ENCODE assay signal across 3 worm cellular contexts in the genomic region with DNA sequence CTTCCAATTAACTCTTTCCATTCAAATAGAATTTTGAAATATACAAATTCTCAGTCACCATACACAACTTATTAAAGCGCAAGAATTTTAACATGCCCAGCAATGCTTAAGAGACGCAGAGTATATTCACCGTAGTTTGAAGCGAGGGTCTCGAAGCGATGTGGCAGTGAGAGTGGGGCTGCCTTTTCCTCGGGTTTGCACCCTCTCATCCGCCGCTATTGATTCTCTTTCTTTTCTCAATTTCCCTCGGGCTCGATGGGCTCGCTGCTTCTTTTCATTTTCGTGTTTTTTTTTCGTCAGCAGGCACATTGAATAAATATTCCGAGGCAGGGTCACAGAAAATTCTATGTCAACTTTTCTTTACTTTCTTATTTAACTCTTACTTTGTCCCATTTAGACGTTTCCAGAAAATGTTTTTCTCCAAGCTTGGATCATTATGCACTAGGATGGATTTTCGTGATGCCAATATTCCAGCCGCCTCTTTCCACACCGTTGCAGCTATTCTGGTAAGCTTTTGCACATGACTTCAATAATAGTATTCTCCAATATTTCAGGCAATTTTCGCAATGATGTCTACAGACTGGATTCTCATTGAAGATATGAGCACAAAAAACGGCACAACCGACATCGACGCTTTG.
TF ChIP-seq lines count a peak whose summit lies in the region.

A gene (plus strand): TSS at position 408 of the 638 bp plus-strand sequence.

TF ChIP-seq in whole organism, L2 larva, 48 proteins besides CTCF, POLR2A, EP300 and RAD21 (continued from another document):
- no peak for TF ChIP-seq alr-1 (tag; optimal IDR thresholded peaks at IDR 0.05; lab: Kevin White, UChicago)
- TF ChIP-seq lsy-2 (tag; optimal IDR thresholded peaks at IDR 0.05; lab: Kevin White, UChicago): peak; percentile 94 to 98
- TF ChIP-seq lin-13 (GFP tag; optimal IDR thresholded peaks at IDR 0.05; lab: Kevin White, UChicago): peak; percentile 86
- peak; percentile 60 for TF ChIP-seq mab-5 (tag; optimal IDR thresholded peaks at IDR 0.05; lab: Kevin White, UChicago)
- TF ChIP-seq nhr-129 (tag; optimal IDR thresholded peaks at IDR 0.05; lab: Kevin White, UChicago): peak; percentile 78
- peak; percentile 61 for TF ChIP-seq gmeb-1 (tag; optimal IDR thresholded peaks at IDR 0.05; lab: Kevin White, UChicago)
- TF ChIP-seq C34F6.9 (tag; optimal IDR thresholded peaks at IDR 0.05; lab: Kevin White, UChicago): peak; percentile 74
- TF ChIP-seq Y55F3AM.14 (GFP tag; optimal IDR thresholded peaks at IDR 0.05; lab: Kevin White, UChicago): no peak
- no peak for TF ChIP-seq skn-1 (tag; optimal IDR thresholded peaks at IDR 0.05; lab: Kevin White, UChicago)
- TF ChIP-seq nhr-25 (tag; optimal IDR thresholded peaks at IDR 0.05; lab: Kevin White, UChicago): peak; percentile 55
- TF ChIP-seq zag-1 (tag; optimal IDR thresholded peaks at IDR 0.05; lab: Kevin White, UChicago): peak; percentile 61
- no peak for TF ChIP-seq R02D3.7 (tag; optimal IDR thresholded peaks at IDR 0.05; lab: Kevin White, UChicago)
- TF ChIP-seq nhr-77 (tag; optimal IDR thresholded peaks at IDR 0.05; lab: Kevin White, UChicago): no peak
- TF ChIP-seq lin-11 (tag; optimal IDR thresholded peaks at IDR 0.05; lab: Kevin White, UChicago): peak; percentile 59
- TF ChIP-seq sem-4 (tag; optimal IDR thresholded peaks at IDR 0.05; lab: Kevin White, UChicago): peak; percentile 77

TF ChIP-seq in whole organism, L4 larva, 104 proteins besides CTCF, POLR2A, EP300 and RAD21 (continued from another document):
- TF ChIP-seq hlh-30 (tag; optimal IDR thresholded peaks at IDR 0.05; lab: Kevin White, UChicago; ENCODE audit: insufficient read depth) (peak; percentile 88), nhr-77 (tag; optimal IDR thresholded peaks at IDR 0.05; lab: Kevin White, UChicago) (peak; percentile 15), zag-1 (tag; optimal IDR thresholded peaks at IDR 0.05; lab: Kevin White, UChicago) (no peak), nhr-42 (GFP tag; IDR thresholded peaks at IDR 0.05; lab: Robert Waterston, UW) (no peak), nhr-48 (tag; optimal IDR thresholded peaks at IDR 0.05; lab: Kevin White, UChicago) (peak; percentile 9), nhr-11 (tag; optimal IDR thresholded peaks at IDR 0.05; lab: Kevin White, UChicago) (peak; percentile 46), dmd-6 (GFP tag; IDR thresholded peaks at IDR 0.05; lab: Robert Waterston, UW) (0 out of 2 replicates have a peak, but pooled peaks have one; percentile 17), nhr-111 (GFP tag; optimal IDR thresholded peaks at IDR 0.05; lab: Kevin White, UChicago) (no peak), hif-1 (tag; optimal IDR thresholded peaks at IDR 0.05; lab: Kevin White, UChicago) (peak in 1 of 2 experiments; percentile 57), lsy-2 (tag; optimal IDR thresholded peaks at IDR 0.05; lab: Kevin White, UChicago) (peak; percentile 91 to 98), mxl-2 (GFP tag; conservative IDR thresholded peaks at IDR 0.05; lab: Robert Waterston, UW) (no peak), lin-1 (GFP tag; IDR thresholded peaks at IDR 0.05; lab: Robert Waterston, UW) (no peak), nhr-28 (tag; optimal IDR thresholded peaks at IDR 0.05; lab: Kevin White, UChicago) (peak; percentile 62), Y75B8A.6 (GFP tag; IDR thresholded peaks at IDR 0.05; lab: Robert Waterston, UW) (no peak), lim-7 (GFP tag; IDR thresholded peaks at IDR 0.05; lab: Robert Waterston, UW) (no peak), arid-1 (GFP tag; conservative IDR thresholded peaks at IDR 0.05; lab: Robert Waterston, UW) (0 out of 2 replicates have a peak, but pooled peaks have one; percentile 45), T26A8.4 (GFP tag; IDR thresholded peaks at IDR 0.05; lab: Robert Waterston, UW) (peak; percentile 53; the same call in 1 of the 2 replicates), lin-15B (tag; optimal IDR thresholded peaks at IDR 0.05; lab: Kevin White, UChicago) (no peak), pha-4 (GFP tag; IDR thresholded peaks at IDR 0.05; lab: Robert Waterston, UW) (no peak), pha-4 (tag; optimal IDR thresholded peaks at IDR 0.05; lab: Kevin White, UChicago) (peak; percentile 7), ceh-28 (tag; optimal IDR thresholded peaks at IDR 0.05; lab: Kevin White, UChicago) (no peak), madf-9 (GFP tag; conservative IDR thresholded peaks at IDR 0.05; lab: Robert Waterston, UW) (no peak), hlh-11 (tag; optimal IDR thresholded peaks at IDR 0.05; lab: Kevin White, UChicago) (peak; percentile 57), ceh-20 (GFP tag; IDR thresholded peaks at IDR 0.05; lab: Robert Waterston, UW) (no peak), zip-2 (tag; optimal IDR thresholded peaks at IDR 0.05; lab: Kevin White, UChicago) (no peak), mep-1 (tag; optimal IDR thresholded peaks at IDR 0.05; lab: Kevin White, UChicago) (peak; percentile 82), snpc-4 (tag; optimal IDR thresholded peaks at IDR 0.05; lab: Kevin White, UChicago) (no peak), daf-16 (GFP tag; optimal IDR thresholded peaks at IDR 0.05; lab: Kevin White, UChicago) (peak in 1 of 2 experiments; percentile 26), daf-16 (tag; optimal IDR thresholded peaks at IDR 0.05; lab: Kevin White, UChicago) (peak; percentile 49), php-3 (GFP tag; IDR thresholded peaks at IDR 0.05; lab: Robert Waterston, UW) (no peak), dve-1 (tag; optimal IDR thresholded peaks at IDR 0.05; lab: Kevin White, UChicago; ENCODE audit: insufficient read depth) (peak; percentile 69), R02D3.7 (tag; optimal IDR thresholded peaks at IDR 0.05; lab: Kevin White, UChicago) (no peak)

TF ChIP-seq in whole organism, late embryonic, 69 proteins besides CTCF, POLR2A, EP300 and RAD21 (continued from another document):
- TF ChIP-seq unc-3 (GFP tag; conservative IDR thresholded peaks at IDR 0.05; lab: Robert Waterston, UW): no peak
- TF ChIP-seq unc-3 (tag; optimal IDR thresholded peaks at IDR 0.05; lab: Kevin White, UChicago): no peak
- no peak for TF ChIP-seq dmd-4 (tag; optimal IDR thresholded peaks at IDR 0.05; lab: Kevin White, UChicago; ENCODE audit: borderline replicate concordance)
- no peak for TF ChIP-seq ceh-24 (tag; optimal IDR thresholded peaks at IDR 0.05; lab: Kevin White, UChicago)
- TF ChIP-seq nfya-1 (tag; optimal IDR thresholded peaks at IDR 0.05; lab: Kevin White, UChicago): peak; percentile 77
- no peak for TF ChIP-seq T23F11.4 (GFP tag; optimal IDR thresholded peaks at IDR 0.05; lab: Kevin White, UChicago)
- TF ChIP-seq madf-2 (tag; optimal IDR thresholded peaks at IDR 0.05; lab: Kevin White, UChicago): no peak
- no peak for TF ChIP-seq F13H6.1 (tag; optimal IDR thresholded peaks at IDR 0.05; lab: Kevin White, UChicago)
- no peak for TF ChIP-seq ceh-9 (tag; optimal IDR thresholded peaks at IDR 0.05; lab: Kevin White, UChicago)
- no peak for TF ChIP-seq syd-9 (tag; optimal IDR thresholded peaks at IDR 0.05; lab: Kevin White, UChicago)
- TF ChIP-seq sox-4 (tag; optimal IDR thresholded peaks at IDR 0.05; lab: Kevin White, UChicago): no peak
- TF ChIP-seq sdc-2 (tag; optimal IDR thresholded peaks at IDR 0.05; lab: Kevin White, UChicago): peak; percentile 49
- TF ChIP-seq elt-2 (tag; optimal IDR thresholded peaks at IDR 0.05; lab: Kevin White, UChicago): no peak
- no peak for TF ChIP-seq K09A11.1 (tag; optimal IDR thresholded peaks at IDR 0.05; lab: Kevin White, UChicago; ENCODE audit: insufficient read depth)
- no peak for TF ChIP-seq gmeb-2 (tag; optimal IDR thresholded peaks at IDR 0.05; lab: Kevin White, UChicago)
- TF ChIP-seq npax-4 (tag; optimal IDR thresholded peaks at IDR 0.05; lab: Kevin White, UChicago): no peak
- no peak for TF ChIP-seq ceh-22 (tag; optimal IDR thresholded peaks at IDR 0.05; lab: Kevin White, UChicago)
- no peak for TF ChIP-seq Y22D7AL.16 (tag; optimal IDR thresholded peaks at IDR 0.05; lab: Kevin White, UChicago)
- peak; percentile 9 for TF ChIP-seq pax-1 (tag; optimal IDR thresholded peaks at IDR 0.05; lab: Kevin White, UChicago)
- no peak for TF ChIP-seq rnt-1 (tag; optimal IDR thresholded peaks at IDR 0.05; lab: Kevin White, UChicago)
- no peak for TF ChIP-seq ttx-3 (tag; optimal IDR thresholded peaks at IDR 0.05; lab: Kevin White, UChicago)
- TF ChIP-seq ceh-48 (tag; optimal IDR thresholded peaks at IDR 0.05; lab: Kevin White, UChicago): peak; percentile 58
- no peak for TF ChIP-seq pag-3 (tag; optimal IDR thresholded peaks at IDR 0.05; lab: Kevin White, UChicago; ENCODE audit: borderline replicate concordance)
- TF ChIP-seq tbx-2 (tag; optimal IDR thresholded peaks at IDR 0.05; lab: Kevin White, UChicago): peak; percentile 58
- TF ChIP-seq fkh-6 (tag; optimal IDR thresholded peaks at IDR 0.05; lab: Kevin White, UChicago): no peak
- TF ChIP-seq unc-55 (GFP tag; optimal IDR thresholded peaks at IDR 0.05; lab: Kevin White, UChicago): no peak
- no peak for TF ChIP-seq ahr-1 (tag; optimal IDR thresholded peaks at IDR 0.05; lab: Kevin White, UChicago)
- TF ChIP-seq dve-1 (tag; optimal IDR thresholded peaks at IDR 0.05; lab: Kevin White, UChicago): no peak
- peak; percentile 73 for TF ChIP-seq ceh-18 (tag; optimal IDR thresholded peaks at IDR 0.05; lab: Kevin White, UChicago)
- no peak for TF ChIP-seq ztf-16 (tag; optimal IDR thresholded peaks at IDR 0.05; lab: Kevin White, UChicago)
- no peak for TF ChIP-seq pat-9 (tag; optimal IDR thresholded peaks at IDR 0.05; lab: Kevin White, UChicago)
- TF ChIP-seq ceh-34 (tag; optimal IDR thresholded peaks at IDR 0.05; lab: Kevin White, UChicago): peak; percentile 42
- no peak for TF ChIP-seq hlh-15 (tag; optimal IDR thresholded peaks at IDR 0.05; lab: Kevin White, UChicago)
- no peak for TF ChIP-seq lin-11 (tag; optimal IDR thresholded peaks at IDR 0.05; lab: Kevin White, UChicago)
- no peak for TF ChIP-seq ama-1 (optimal IDR thresholded peaks at IDR 0.05; lab: Kevin White, UChicago)
- no peak for TF ChIP-seq fkh-10 (GFP tag; optimal IDR thresholded peaks at IDR 0.05; lab: Kevin White, UChicago)
- TF ChIP-seq sox-2 (GFP tag; IDR thresholded peaks at IDR 0.05; lab: Robert Waterston, UW): no peak
- no peak for TF ChIP-seq zip-5 (tag; optimal IDR thresholded peaks at IDR 0.05; lab: Kevin White, UChicago)
- no peak for TF ChIP-seq eyg-1 (tag; optimal IDR thresholded peaks at IDR 0.05; lab: Kevin White, UChicago)
- no peak for TF ChIP-seq K02D7.2 (tag; optimal IDR thresholded peaks at IDR 0.05; lab: Kevin White, UChicago)
- TF ChIP-seq ref-2 (tag; optimal IDR thresholded peaks at IDR 0.05; lab: Kevin White, UChicago): peak; percentile 38
- TF ChIP-seq unc-86 (tag; optimal IDR thresholded peaks at IDR 0.05; lab: Kevin White, UChicago): no peak
- no peak for TF ChIP-seq pha-2 (tag; optimal IDR thresholded peaks at IDR 0.05; lab: Kevin White, UChicago)
- TF ChIP-seq hlh-8 (tag; optimal IDR thresholded peaks at IDR 0.05; lab: Kevin White, UChicago): no peak
- TF ChIP-seq C08G9.2 (tag; optimal IDR thresholded peaks at IDR 0.05; lab: Kevin White, UChicago): no peak
- TF ChIP-seq tbx-7 (tag; optimal IDR thresholded peaks at IDR 0.05; lab: Kevin White, UChicago): no peak
